Worm (Caenorhabditis elegans): Measurements from ENCODE around the gene F46F5.13.

The F46F5.13 gene

DNA sequence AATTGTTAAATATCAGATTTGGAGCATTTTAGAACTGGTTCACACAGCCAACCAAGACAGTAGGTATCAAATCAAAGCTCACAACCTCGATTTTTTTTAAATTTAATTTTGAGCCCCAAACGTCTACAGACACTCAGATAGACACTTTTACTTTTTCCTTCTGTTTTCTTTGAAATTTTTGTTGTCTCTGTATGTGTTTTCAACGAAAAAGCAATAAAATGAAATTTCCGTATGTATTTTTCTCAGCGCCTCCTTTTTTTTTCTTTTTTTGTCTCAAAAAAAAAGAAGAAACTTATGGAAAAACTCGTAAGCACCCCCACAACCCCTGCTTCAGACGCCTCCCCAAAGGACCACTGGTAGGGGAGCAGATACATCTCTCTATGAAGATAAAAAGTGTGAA is 29.3 kb upstream of the F46F5.13 start:
- TF ChIP-seq nhr-28 (tag; optimal IDR thresholded peaks at IDR 0.05) (no peak), ces-1 (GFP tag; optimal IDR thresholded peaks at IDR 0.05) (peak; percentile 9), lin-32 (GFP tag; optimal IDR thresholded peaks at IDR 0.05) (no peak)

ce11 chrII:775033-775432 is 28.1 kb upstream of the F46F5.13 start, which contains the start of gene Y39F10A.1:
Gene Y39F10A.1 (plus strand): TSS chrII:775333.
- no peak for TF ChIP-seq blmp-1 (tag; optimal IDR thresholded peaks at IDR 0.05)
- TF ChIP-seq tbx-8 (GFP tag; optimal IDR thresholded peaks at IDR 0.05), result no peak
- no peak for TF ChIP-seq unc-62 (GFP tag; optimal IDR thresholded peaks at IDR 0.05)
- TF ChIP-seq bed-3 (GFP tag; optimal IDR thresholded peaks at IDR 0.05), result no peak
- TF ChIP-seq ceh-43 (GFP tag; optimal IDR thresholded peaks at IDR 0.05), result no peak
- TF ChIP-seq lsy-2 (tag; optimal IDR thresholded peaks at IDR 0.05), result no peak
- no peak for TF ChIP-seq unc-120 (tag; optimal IDR thresholded peaks at IDR 0.05; ENCODE audit: poor library complexity, severe bottlenecking)
- TF ChIP-seq nhr-2 (tag; optimal IDR thresholded peaks at IDR 0.05), result no peak
- TF ChIP-seq ham-2 (GFP tag; optimal IDR thresholded peaks at IDR 0.05), result no peak
- TF ChIP-seq zip-8 (tag; optimal IDR thresholded peaks at IDR 0.05), result no peak
- TF ChIP-seq cnd-1 (tag; optimal IDR thresholded peaks at IDR 0.05), result no peak
- TF ChIP-seq snpc-4 (tag; optimal IDR thresholded peaks at IDR 0.05), result no peak
- no peak for TF ChIP-seq ces-1 (GFP tag; optimal IDR thresholded peaks at IDR 0.05)

DNA sequence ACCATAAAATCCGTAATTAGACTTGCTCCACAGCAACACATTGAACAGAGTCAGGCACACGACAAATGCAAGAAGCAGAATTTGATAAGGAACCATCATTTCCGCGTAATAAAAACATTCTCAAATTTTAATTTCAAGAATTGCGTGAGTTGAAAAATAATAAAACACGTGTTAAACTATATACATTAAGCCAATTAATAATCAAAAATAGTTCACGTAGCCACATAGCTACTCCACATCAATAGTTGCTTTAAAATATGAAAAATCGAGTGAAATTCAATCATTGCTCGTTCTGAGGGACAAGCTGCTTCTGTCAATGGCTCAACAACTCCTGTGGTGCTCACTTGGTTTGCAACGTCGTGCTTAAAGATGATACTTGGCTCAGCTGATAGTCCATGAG is 20.2 kb upstream of the F46F5.13 start, which contains the start of gene Y39F10A.3:
Y39F10A.3 (minus strand) TSS at position 101 of the 400 bp plus-strand sequence.
- TF ChIP-seq lsy-2 (tag; optimal IDR thresholded peaks at IDR 0.05), result no peak
- TF ChIP-seq elt-1 (tag; optimal IDR thresholded peaks at IDR 0.05; ENCODE audit: borderline replicate concordance, insufficient read depth), result no peak
- no peak for TF ChIP-seq mep-1 (tag; optimal IDR thresholded peaks at IDR 0.05)
- TF ChIP-seq unc-39 (tag; optimal IDR thresholded peaks at IDR 0.05), result no peak

DNA sequence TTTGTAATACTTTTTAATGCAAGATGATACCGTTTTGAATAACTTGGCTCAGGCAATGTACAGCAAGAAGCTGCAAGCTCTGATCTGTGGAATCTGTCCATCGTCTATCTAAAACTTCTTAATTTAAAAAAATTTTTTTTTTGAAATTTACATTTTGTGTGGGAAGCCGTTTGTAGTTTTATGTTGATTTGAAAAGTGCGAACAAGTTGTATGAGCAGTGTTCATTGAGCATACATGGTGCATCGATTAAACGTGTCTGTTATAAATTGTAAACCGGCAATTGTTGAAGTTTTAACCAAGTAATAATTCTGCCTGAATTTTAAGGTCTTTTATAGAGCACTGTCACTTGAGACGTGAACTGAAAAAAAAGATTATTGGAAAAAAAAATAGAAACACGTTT is 19.6 kb upstream of the F46F5.13 start, which contains the start of gene Y39F10A.6:
Y39F10A.6 (minus strand) TSS at position 101 of the 400 bp plus-strand sequence.
- TF ChIP-seq ceh-39 (tag; optimal IDR thresholded peaks at IDR 0.05) (no peak), hlh-1 (tag; optimal IDR thresholded peaks at IDR 0.05) (no peak), M03D4.4 (tag; optimal IDR thresholded peaks at IDR 0.05) (no peak), zip-8 (tag; optimal IDR thresholded peaks at IDR 0.05) (no peak), elt-3 (tag; optimal IDR thresholded peaks at IDR 0.05) (no peak), ztf-11 (tag; optimal IDR thresholded peaks at IDR 0.05) (no peak), drap-1 (GFP tag; optimal IDR thresholded peaks at IDR 0.05) (no peak), nhr-237 (tag; optimal IDR thresholded peaks at IDR 0.05) (no peak), sptf-1 (tag; optimal IDR thresholded peaks at IDR 0.05) (no peak), pha-4 (tag; optimal IDR thresholded peaks at IDR 0.05) (no peak), bed-3 (GFP tag; optimal IDR thresholded peaks at IDR 0.05) (no peak), snpc-4 (tag; optimal IDR thresholded peaks at IDR 0.05) (no peak), ces-1 (GFP tag; optimal IDR thresholded peaks at IDR 0.05) (no peak), flh-1 (GFP tag; optimal IDR thresholded peaks at IDR 0.05) (no peak), unc-62 (GFP tag; optimal IDR thresholded peaks at IDR 0.05) (no peak), nhr-2 (tag; optimal IDR thresholded peaks at IDR 0.05) (no peak), nhr-12 (tag; optimal IDR thresholded peaks at IDR 0.05) (no peak)

DNA sequence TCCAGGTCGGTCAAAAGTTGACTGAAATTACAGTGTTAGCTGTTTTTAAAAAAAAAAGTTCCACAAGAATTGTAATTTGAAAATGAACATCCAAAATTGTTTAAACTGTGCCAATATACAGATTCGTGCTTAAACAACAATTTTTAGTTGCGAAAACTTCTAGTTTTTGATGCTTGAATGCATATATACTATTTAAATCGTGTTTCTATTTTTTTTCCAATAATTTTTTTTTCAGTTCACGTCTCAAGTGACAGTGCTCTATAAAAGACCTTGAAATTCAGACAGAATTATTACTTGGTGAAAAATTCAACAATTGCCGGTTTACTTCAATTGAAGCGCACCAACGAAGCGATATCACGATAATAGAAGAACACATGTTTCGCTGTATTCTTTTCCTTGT is 16.2 kb upstream of the F46F5.13 start, which contains the start of gene F46F5.16:
F46F5.16 (plus strand) TSS at position 301 of the 400 bp plus-strand sequence.
- TF ChIP-seq hlh-1 (tag; optimal IDR thresholded peaks at IDR 0.05) (no peak), lin-13 (tag; optimal IDR thresholded peaks at IDR 0.05) (no peak), ztf-11 (tag; optimal IDR thresholded peaks at IDR 0.05) (no peak), mab-5 (tag; optimal IDR thresholded peaks at IDR 0.05) (no peak), flh-1 (GFP tag; optimal IDR thresholded peaks at IDR 0.05) (no peak)

- TF ChIP-seq nhr-76 (tag; optimal IDR thresholded peaks at IDR 0.05), result no peak
- TF ChIP-seq cnd-1 (tag; optimal IDR thresholded peaks at IDR 0.05), result no peak
- no peak for TF ChIP-seq M03D4.4 (tag; optimal IDR thresholded peaks at IDR 0.05)
- TF ChIP-seq hlh-1 (tag; optimal IDR thresholded peaks at IDR 0.05), result no peak
These were observed 15.0 kb upstream of the F46F5.13 start, which contains the start of gene F46F5.15 for ce11 chrII:788139-788538. Gene F46F5.15 (plus strand): TSS chrII:788439.

Measured in whole organism, mixed stage, embryonic.